Worm (Caenorhabditis elegans): ENCODE results near the gene M163.10.
A peak's percentile ranks its signal among the peaks of the same experiment; 100 is the strongest.

ce11 chrX:14486503-14486902, 15.7 kb downstream of the M163.10 start:
- no peak for TF ChIP-seq ref-1 (GFP tag; conservative IDR thresholded peaks at IDR 0.05)
- TF ChIP-seq klf-2 (GFP tag; conservative IDR thresholded peaks at IDR 0.05) = no peak
- TF ChIP-seq cog-1 (tag; optimal IDR thresholded peaks at IDR 0.05) = peak; percentile 17
- no peak for TF ChIP-seq ztf-29 (GFP tag; IDR thresholded peaks at IDR 0.05)
- TF ChIP-seq tab-1 (GFP tag; IDR thresholded peaks at IDR 0.05) = no peak
- TF ChIP-seq ztf-23 (GFP tag; IDR thresholded peaks at IDR 0.05) = no peak
- TF ChIP-seq T22C8.4 (GFP tag; IDR thresholded peaks at IDR 0.05) = no peak
